Worm (Caenorhabditis elegans) whole organism, L4/young adult: Measurements from ENCODE around the gene Y116A8C.470.

Source experiments
- dao-5 ChIP-seq: sonication (generic microtip); optimal IDR thresholded peaks from 2 replicates; lab custom pipeline; 2016; ENCODE audit warnings: missing genotype, missing genetic modification characterization, moderate library complexity, missing compliant biosample characterization
- him-1 ChIP-seq: sonication (generic microtip); optimal IDR thresholded peaks from 2 replicates; lab custom pipeline; 2016; ENCODE audit warnings: missing genotype, missing genetic modification reagents, missing genetic modification characterization, missing compliant biosample characterization

DNA sequence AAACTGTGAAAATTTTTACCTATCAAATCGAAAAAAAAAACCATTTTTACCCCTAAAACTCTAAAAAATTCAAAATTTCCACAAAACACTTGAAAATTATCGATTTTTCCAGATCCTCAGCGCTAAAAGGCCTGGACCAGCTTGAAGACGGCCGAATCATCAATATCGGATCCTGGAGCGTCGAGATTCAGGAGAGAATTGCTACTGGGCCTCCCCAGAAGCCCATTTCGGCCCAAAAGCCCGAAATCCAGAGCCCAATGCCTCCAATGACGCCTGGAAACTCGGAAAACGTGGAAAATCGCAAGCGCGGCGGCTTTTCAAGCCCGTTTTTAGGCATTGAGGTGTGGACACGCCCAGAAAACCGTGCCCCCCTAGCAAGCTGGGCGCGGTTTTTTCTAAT is 33.3 kb upstream of the Y116A8C.470 start:
- TF ChIP-seq him-1 (tag; lab: Kevin White, UChicago) (no peak), dao-5 (no peak)
